Fruit fly (Drosophila melanogaster) whole organism, embryonic: ENCODE results near the gene Pax.

Source experiments
- Ada2b ChIP-seq: fragments of 200-800 bp; sonication (Bioruptor generic); IDR thresholded peaks from 2 replicates; pipeline ENCODE4 v1.3.6; 2022; ENCODE audit warnings: missing biosample characterization, missing genetic modification characterization
- Atf3 ChIP-seq: fragments of 200-800 bp; sonication (Bioruptor generic); optimal IDR thresholded peaks from 3 replicates; lab custom pipeline; 2016; ENCODE audit warnings: missing biosample characterization, missing genetic modification characterization
- CG10267 ChIP-seq: fragments of 200-800 bp; sonication (Bioruptor generic); optimal IDR thresholded peaks from 2 replicates; lab custom pipeline; 2018; ENCODE audit warnings: missing biosample characterization, mild to moderate bottlenecking, missing genetic modification characterization, moderate library complexity
- CG10543 ChIP-seq: fragments of 200-800 bp; sonication (Bioruptor generic); optimal IDR thresholded peaks from 3 replicates; lab custom pipeline; 2017; ENCODE audit warnings: missing biosample characterization, mild to moderate bottlenecking, missing genetic modification characterization, moderate library complexity
- CG12391 ChIP-seq: fragments of 200-800 bp; sonication (Bioruptor generic); optimal IDR thresholded peaks from 3 replicates; lab custom pipeline; 2018; ENCODE audit warnings: missing biosample characterization, mild to moderate bottlenecking, missing genetic modification characterization, moderate library complexity
- CG12744 ChIP-seq: fragments of 200-800 bp; sonication (Bioruptor generic); optimal IDR thresholded peaks from 2 replicates; lab custom pipeline; 2016; ENCODE audit warnings: missing biosample characterization, missing genetic modification characterization
- CG12942 ChIP-seq: fragments of 200-800 bp; sonication (Bioruptor generic); optimal IDR thresholded peaks from 3 replicates; lab custom pipeline; 2016; ENCODE audit warnings: missing biosample characterization, missing genetic modification characterization
- CG13775 ChIP-seq: fragments of 200-800 bp; sonication (Bioruptor generic); optimal IDR thresholded peaks from 3 replicates; lab custom pipeline; 2017; ENCODE audit warnings: missing biosample characterization, mild to moderate bottlenecking, missing genetic modification characterization
- CG14050 ChIP-seq: fragments of 200-800 bp; sonication (Bioruptor generic); IDR thresholded peaks from 3 replicates; pipeline ENCODE4 v1.3.6; 2022; ENCODE audit warnings: missing biosample characterization, missing genetic modification characterization
- CG15011 ChIP-seq: fragments of 200-800 bp; sonication (Bioruptor generic); optimal IDR thresholded peaks from 3 replicates; lab custom pipeline; 2018; ENCODE audit warnings: missing biosample characterization, mild to moderate bottlenecking, missing genetic modification characterization
- CG1602 ChIP-seq: fragments of 200-800 bp; sonication (Bioruptor generic); optimal IDR thresholded peaks from 3 replicates; lab custom pipeline; 2016; ENCODE audit warnings: missing biosample characterization, missing genetic modification characterization
- CG2199 ChIP-seq: fragments of 200-800 bp; sonication (Bioruptor generic); IDR thresholded peaks from 3 replicates; pipeline ENCODE4 v1.3.6; 2022; ENCODE audit warnings: missing biosample characterization, missing genetic modification characterization
- CG2678 ChIP-seq: fragments of 200-800 bp; sonication (Bioruptor generic); optimal IDR thresholded peaks from 3 replicates; lab custom pipeline; 2019; ENCODE audit warnings: missing biosample characterization, mild to moderate bottlenecking, missing genetic modification characterization, moderate library complexity
- CG30431 ChIP-seq: fragments of 200-800 bp; sonication (Bioruptor generic); optimal IDR thresholded peaks from 2 replicates; lab custom pipeline; 2017; ENCODE audit warnings: missing biosample characterization, missing genetic modification characterization
- CG31365 ChIP-seq: fragments of 200-800 bp; sonication (Bioruptor generic); optimal IDR thresholded peaks from 2 replicates; lab custom pipeline; 2018; ENCODE audit warnings: missing biosample characterization, mild to moderate bottlenecking, missing genetic modification characterization
- CG32772 ChIP-seq: fragments of 200-800 bp; sonication (Bioruptor generic); IDR thresholded peaks from 2 replicates; pipeline ENCODE4 v1.3.6; 2022; ENCODE audit warnings: missing biosample characterization, missing genetic modification characterization
- CG34224 ChIP-seq: fragments of 200-800 bp; sonication (Bioruptor generic); IDR thresholded peaks from 3 replicates; pipeline ENCODE4 v1.3.6; 2022; ENCODE audit warnings: missing biosample characterization, missing genetic modification characterization; ENCODE audit not compliant: partially characterized antibody
- CG3726 ChIP-seq: fragments of 200-800 bp; sonication (Bioruptor generic); IDR thresholded peaks from 3 replicates; pipeline ENCODE4, ENCODE4 v1.3.6; 2022; ENCODE audit warnings: missing biosample characterization, missing genetic modification characterization
- CG6813 ChIP-seq: fragments of 200-800 bp; sonication (Bioruptor generic); optimal IDR thresholded peaks from 2 replicates; lab custom pipeline; 2017; ENCODE audit warnings: missing biosample characterization, missing genetic modification characterization, mild to moderate bottlenecking, moderate library complexity, missing genetic modification reagents
- CG8924 ChIP-seq: fragments of 200-800 bp; optimal IDR thresholded peaks from 3 replicates; lab custom pipeline; 2019; ENCODE audit warnings: missing biosample characterization, mild to moderate bottlenecking, missing genetic modification characterization, moderate library complexity
- CG8944 ChIP-seq: fragments of 200-800 bp; sonication (Bioruptor generic); optimal IDR thresholded peaks from 3 replicates; lab custom pipeline; 2016; ENCODE audit warnings: missing biosample characterization, missing genetic modification characterization
- CG9215 ChIP-seq: fragments of 200-800 bp; sonication (Bioruptor generic); IDR thresholded peaks from 2 replicates; pipeline ENCODE4 v1.3.6; 2022; ENCODE audit warnings: missing biosample characterization, missing genetic modification characterization
- CG9797 ChIP-seq: fragments of 200-800 bp; sonication (Bioruptor generic); optimal IDR thresholded peaks from 3 replicates; lab custom pipeline; 2018; ENCODE audit warnings: missing biosample characterization, mild to moderate bottlenecking, missing genetic modification characterization
- GATAe ChIP-seq: fragments of 200-800 bp; sonication (Bioruptor generic); conservative IDR thresholded peaks from 2 replicates; pipeline ENCODE4 v1.3.6; 2022; ENCODE audit warnings: missing biosample characterization, missing genetic modification characterization
- Hr78 ChIP-seq, 2 experiments: fragments of 200-800 bp in 1 of 2; fragments of >200 bp in 1 of 2; sonication (Bioruptor generic) in 1 of 2; optimal IDR thresholded peaks; 2 replicates each; lab custom pipeline; 2017 to 2019; ENCODE audit warnings: missing biosample characterization in 2 of 2, missing genetic modification characterization in 2 of 2, mild to moderate bottlenecking in 1 of 2, moderate library complexity in 1 of 2
- Myb ChIP-seq: fragments of 200-800 bp; sonication (Bioruptor generic); optimal IDR thresholded peaks from 2 replicates; lab custom pipeline; 2016; ENCODE audit warnings: missing biosample characterization, missing genetic modification characterization
- Nf-YB ChIP-seq: fragments of 200-800 bp; sonication (Bioruptor generic); optimal IDR thresholded peaks from 3 replicates; lab custom pipeline; 2019; ENCODE audit warnings: missing biosample characterization, mild to moderate bottlenecking, missing genetic modification characterization, moderate library complexity
- Nf-YC ChIP-seq: fragments of 200-800 bp; optimal IDR thresholded peaks from 3 replicates; lab custom pipeline; 2019; ENCODE audit warnings: missing biosample characterization, mild to moderate bottlenecking, missing genetic modification characterization, moderate library complexity
- NfI ChIP-seq: fragments of 200-800 bp; sonication (Bioruptor generic); optimal IDR thresholded peaks from 3 replicates; lab custom pipeline; 2018; ENCODE audit warnings: missing biosample characterization, mild to moderate bottlenecking, missing genetic modification characterization, moderate library complexity
- Poxn ChIP-seq: fragments of 200-800 bp; sonication (Bioruptor generic); IDR thresholded peaks from 2 replicates; pipeline ENCODE4 v1.3.6; 2022; ENCODE audit warnings: missing biosample characterization, missing genetic modification characterization
- Tbp ChIP-seq: fragments of >200 bp; optimal IDR thresholded peaks from 2 replicates; lab custom pipeline; 2018; ENCODE audit warnings: missing biosample characterization, missing genetic modification characterization
- Trl ChIP-seq, 3 experiments: fragments of >200 bp in 2 of 3; fragments of 200-800 bp in 1 of 3; sonication (Bioruptor generic) in 1 of 3; optimal IDR thresholded peaks; 2 replicates in 1 of 3; 3 replicates in 2 of 3; lab custom pipeline; 2016 to 2017; ENCODE audit warnings: missing biosample characterization in 1 of 3, missing genetic modification characterization in 1 of 3
- az2 ChIP-seq: fragments of 200-800 bp; sonication (Bioruptor generic); optimal IDR thresholded peaks from 3 replicates; lab custom pipeline; 2016; ENCODE audit warnings: missing biosample characterization, missing genetic modification characterization
- bbx ChIP-seq: fragments of 200-800 bp; sonication (Bioruptor generic); IDR thresholded peaks from 2 replicates; pipeline ENCODE4 v1.3.6; 2022; ENCODE audit warnings: missing biosample characterization, missing genetic modification characterization; ENCODE audit not compliant: partially characterized antibody
- br ChIP-seq: fragments of >200 bp; optimal IDR thresholded peaks from 2 replicates; lab custom pipeline; 2017
- chm ChIP-seq: fragments of 200-800 bp; sonication (Bioruptor generic); IDR thresholded peaks from 2 replicates; pipeline ENCODE4 v1.3.6; 2022; ENCODE audit warnings: missing biosample characterization, missing genetic modification characterization
- croc ChIP-seq: fragments of 200-800 bp; sonication (Bioruptor generic); conservative IDR thresholded peaks from 3 replicates; pipeline ENCODE4 v1.3.6; 2022; ENCODE audit warnings: missing biosample characterization, missing genetic modification characterization
- dmrt11E ChIP-seq: fragments of 200-800 bp; sonication (Bioruptor generic); optimal IDR thresholded peaks from 3 replicates; lab custom pipeline; 2018; ENCODE audit warnings: missing biosample characterization, mild to moderate bottlenecking, missing genetic modification characterization, moderate library complexity
- eve ChIP-seq, 2 experiments: fragments of >200 bp; optimal IDR thresholded peaks; 2 replicates each; lab custom pipeline; 2017; ENCODE audit warnings: missing biosample characterization in 2 of 2, missing genetic modification characterization in 2 of 2
- fru ChIP-seq: fragments of >200 bp; optimal IDR thresholded peaks from 2 replicates; lab custom pipeline; 2017
- gcm2 ChIP-seq: fragments of 200-800 bp; sonication (Bioruptor generic); optimal IDR thresholded peaks from 2 replicates; lab custom pipeline; 2016; ENCODE audit warnings: missing biosample characterization, missing genetic modification characterization
- gro ChIP-seq: fragments of 200-800 bp; sonication (Bioruptor generic); optimal IDR thresholded peaks from 2 replicates; lab custom pipeline; 2016; ENCODE audit warnings: missing biosample characterization, missing genetic modification characterization
- her ChIP-seq: fragments of 200-800 bp; sonication (Bioruptor generic); optimal IDR thresholded peaks from 2 replicates; lab custom pipeline; 2016; ENCODE audit warnings: missing biosample characterization, missing genetic modification characterization
- nom ChIP-seq: fragments of 200-800 bp; sonication (Bioruptor generic); optimal IDR thresholded peaks from 2 replicates; lab custom pipeline; 2017; ENCODE audit warnings: missing biosample characterization, missing genetic modification characterization, mild to moderate bottlenecking, moderate library complexity, missing genetic modification reagents
- oc ChIP-seq: fragments of 200-800 bp; sonication (Bioruptor generic); optimal IDR thresholded peaks from 2 replicates; lab custom pipeline; 2018; ENCODE audit warnings: missing biosample characterization, mild to moderate bottlenecking, missing genetic modification characterization, moderate library complexity
- psq ChIP-seq: fragments of 200-800 bp; sonication (Bioruptor generic); optimal IDR thresholded peaks from 2 replicates; lab custom pipeline; 2017; ENCODE audit warnings: missing biosample characterization, missing genetic modification characterization
- tio ChIP-seq: fragments of 200-800 bp; sonication (Bioruptor generic); optimal IDR thresholded peaks from 2 replicates; lab custom pipeline; 2017; ENCODE audit warnings: missing biosample characterization, missing genetic modification characterization, inconsistent platforms
- wdn ChIP-seq: fragments of 200-800 bp; sonication (Bioruptor generic); IDR thresholded peaks from 2 replicates; pipeline ENCODE4 v1.3.6; 2022; ENCODE audit warnings: missing biosample characterization, missing genetic modification characterization

The Pax gene

DNA sequence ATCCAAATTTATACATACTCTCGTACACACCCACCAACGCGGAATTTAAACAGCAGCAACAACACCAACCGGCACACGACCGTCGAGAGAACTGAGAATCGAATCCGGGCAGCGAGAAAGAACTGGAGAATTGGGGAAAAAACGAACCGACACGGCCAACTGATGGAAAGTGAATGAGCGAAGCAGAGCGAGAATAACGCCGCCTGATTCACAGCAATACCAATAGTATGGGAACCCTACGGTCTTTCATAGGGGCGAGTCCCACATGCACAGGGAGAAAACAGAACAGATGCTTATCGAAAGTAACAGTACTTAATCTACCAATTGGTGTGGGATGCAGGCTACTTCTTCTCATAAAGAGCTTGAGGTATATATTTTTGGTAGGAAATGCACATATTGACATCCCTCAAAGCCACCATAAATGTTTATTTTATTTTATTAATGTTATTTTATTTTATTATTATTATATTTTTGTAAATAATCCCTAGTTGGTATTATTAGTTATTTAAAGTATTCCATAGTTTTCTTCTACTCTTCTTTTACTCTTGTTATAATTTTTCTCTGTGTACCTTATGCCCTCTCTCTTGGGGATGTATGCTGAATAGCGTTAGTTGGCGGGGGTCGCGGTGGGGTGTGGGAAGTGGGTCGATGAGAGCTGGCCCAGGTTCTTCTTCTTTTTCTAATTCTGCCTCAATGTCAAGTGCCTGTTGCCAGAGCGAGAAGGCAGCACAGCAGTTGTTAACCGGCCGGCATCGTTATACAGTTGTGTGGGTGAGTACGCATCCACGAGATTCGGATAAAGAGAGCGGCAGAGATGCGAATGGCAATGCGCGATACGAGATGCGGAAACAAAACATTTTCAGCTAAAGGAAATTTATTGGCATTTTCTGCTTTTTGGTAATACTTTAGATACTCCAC, 27.8 kb downstream of the Pax start, which contains the start of gene CG17544 (continued):
- TF ChIP-seq CG12744 (no peak), az2 (peak; percentile 62), CG3726 (GFP tag; lab: Robert Waterston, UW) (no peak; the same call in 2 of the 3 replicates), her (GFP tag; lab: Kevin White, UChicago) (no peak), CG12391 (tag; lab: Kevin White, UChicago) (peak; percentile 80), fru (lab: Kevin White, UChicago) (no peak), CG9215 (GFP tag; lab: Robert Waterston, UW) (peak; percentile 70), psq (GFP tag; lab: Kevin White, UChicago) (no peak), CG10543 (peak; percentile 92), CG12942 (peak; percentile 46), Tbp (GFP tag; lab: Kevin White, UChicago) (no peak), CG8924 (tag; lab: Kevin White, UChicago) (peak; percentile 92), CG13775 (GFP tag; lab: Kevin White, UChicago) (peak; percentile 89), Poxn (GFP tag; lab: Robert Waterston, UW) (0 out of 2 replicates have a peak, but pooled peaks have one; percentile 51), tio (GFP tag; lab: Kevin White, UChicago) (peak; percentile 52), eve (GFP tag; optimal IDR thresholded peaks at IDR 0.05; lab: Kevin White, UChicago) (peak in 1 of 2 experiments; percentile 10), nom (GFP tag; lab: Kevin White, UChicago) (peak; percentile 70), dmrt11E (tag; lab: Kevin White, UChicago) (peak; percentile 79), chm (GFP tag; lab: Robert Waterston, UW) (peak; percentile 66), CG10267 (tag; lab: Kevin White, UChicago) (peak; percentile 83), CG32772 (peak; percentile 37; the same call in 1 of the 2 replicates), CG34224 (peak; percentile 48; the same call in 2 of the 3 replicates), CG9797 (GFP tag; lab: Kevin White, UChicago) (no peak), Nf-YC (tag; lab: Kevin White, UChicago) (peak; percentile 80), Nf-YB (GFP tag; lab: Kevin White, UChicago) (peak; percentile 67), Ada2b (GFP tag; lab: Robert Waterston, UW) (peak; percentile 39; the same call in 1 of the 2 replicates), NfI (GFP tag; lab: Kevin White, UChicago) (peak; percentile 76), br (lab: Kevin White, UChicago) (no peak), gcm2 (GFP tag; lab: Kevin White, UChicago) (no peak), croc (GFP tag; lab: Robert Waterston, UW) (peak; percentile 58), Atf3 (GFP tag; lab: Kevin White, UChicago) (no peak), GATAe (no peak), gro (GFP tag; lab: Kevin White, UChicago) (peak; percentile 51), CG2678 (tag; lab: Kevin White, UChicago) (peak; percentile 93), CG31365 (tag; lab: Kevin White, UChicago) (no peak), CG1602 (peak; percentile 72), CG14050 (GFP tag; lab: Robert Waterston, UW) (no peak; the same call in 2 of the 3 replicates), Hr78 (GFP tag; optimal IDR thresholded peaks at IDR 0.05; lab: Kevin White, UChicago) (peak in 1 of 2 experiments; percentile 96), CG8944 (GFP tag; lab: Kevin White, UChicago) (peak; percentile 33), Myb (GFP tag; lab: Kevin White, UChicago) (peak; percentile 25), Trl (optimal IDR thresholded peaks at IDR 0.05; lab: Kevin White, UChicago) (peak; percentile 67 to 71), Trl (GFP tag; optimal IDR thresholded peaks at IDR 0.05; lab: Kevin White, UChicago) (peak; percentile 14), oc (tag; lab: Kevin White, UChicago) (peak; percentile 77), wdn (GFP tag; lab: Robert Waterston, UW) (peak; percentile 42), CG6813 (GFP tag; lab: Kevin White, UChicago) (peak; percentile 81), bbx (GFP tag; lab: Robert Waterston, UW) (peak; percentile 54), CG2199 (GFP tag; lab: Robert Waterston, UW) (peak; percentile 85; the same call in 2 of the 3 replicates), CG15011 (no peak), CG30431 (GFP tag; lab: Kevin White, UChicago) (peak; percentile 64)
